Fruit fly (Drosophila melanogaster) S2 (cell line): ENCODE measurements around the gene CG33090.
A peak's percentile ranks its signal among the peaks of the same experiment; 100 is the strongest.

Source experiments
- CG8478 ChIP-seq: fragments of >200 bp; optimal IDR thresholded peaks from 2 replicates; lab custom pipeline; 2018
- CTCF ChIP-seq, 2 experiments: fragments of >200 bp; optimal IDR thresholded peaks; 2 replicates each; lab custom pipeline; 2018

CG33090 gene

dm6 chr2L:14333965-14334364, at the start of gene CG33090:
TSS of gene CG33090 (plus strand) at chr2L:14334158.
- TF ChIP-seq CTCF (optimal IDR thresholded peaks at IDR 0.05; lab: Kevin White, UChicago) (no peak), CG8478 (lab: Kevin White, UChicago) (no peak)

dm6 chr2L:14284636-14285035, 49.3 kb upstream of the CG33090 start:
- TF ChIP-seq CG8478 (lab: Kevin White, UChicago) (no peak), CTCF (optimal IDR thresholded peaks at IDR 0.05; lab: Kevin White, UChicago) (no peak)

- TF ChIP-seq CTCF (optimal IDR thresholded peaks at IDR 0.05; lab: Kevin White, UChicago) (peak; percentile 53 to 71), CG8478 (lab: Kevin White, UChicago) (no peak)
Observed at dm6 chr2L:14287907-14288306, 46.1 kb upstream of the CG33090 start.

dm6 chr2L:14292721-14293120, 41.2 kb upstream of the CG33090 start:
- TF ChIP-seq CG8478 (lab: Kevin White, UChicago): no peak
- no peak for TF ChIP-seq CTCF (optimal IDR thresholded peaks at IDR 0.05; lab: Kevin White, UChicago)

dm6 chr2L:14293917-14294316, 40.0 kb upstream of the CG33090 start:
- TF ChIP-seq CG8478 (lab: Kevin White, UChicago) (no peak), CTCF (optimal IDR thresholded peaks at IDR 0.05; lab: Kevin White, UChicago) (no peak)

- TF ChIP-seq CG8478 (lab: Kevin White, UChicago) (no peak), CTCF (optimal IDR thresholded peaks at IDR 0.05; lab: Kevin White, UChicago) (no peak)
Observed at dm6 chr2L:14300718-14301361, 33.1 kb upstream of the CG33090 start.

- TF ChIP-seq CG8478 (lab: Kevin White, UChicago) (no peak), CTCF (optimal IDR thresholded peaks at IDR 0.05; lab: Kevin White, UChicago) (no peak)
Observed at dm6 chr2L:14302478-14302877, 31.5 kb upstream of the CG33090 start.

- no peak for TF ChIP-seq CG8478 (lab: Kevin White, UChicago)
- TF ChIP-seq CTCF (optimal IDR thresholded peaks at IDR 0.05; lab: Kevin White, UChicago): no peak
Observed at dm6 chr2L:14307516-14307915, 26.4 kb upstream of the CG33090 start.

- TF ChIP-seq CG8478 (lab: Kevin White, UChicago) (no peak), CTCF (optimal IDR thresholded peaks at IDR 0.05; lab: Kevin White, UChicago) (no peak)
Observed at dm6 chr2L:14308232-14308631, 25.7 kb upstream of the CG33090 start.

dm6 chr2L:14308661-14309060, 25.3 kb upstream of the CG33090 start:
- TF ChIP-seq CTCF (optimal IDR thresholded peaks at IDR 0.05; lab: Kevin White, UChicago): no peak
- TF ChIP-seq CG8478 (lab: Kevin White, UChicago): no peak

- TF ChIP-seq CTCF (optimal IDR thresholded peaks at IDR 0.05; lab: Kevin White, UChicago) (no peak), CG8478 (lab: Kevin White, UChicago) (no peak)
Observed at dm6 chr2L:14316704-14317103, 17.3 kb upstream of the CG33090 start.

- TF ChIP-seq CTCF (optimal IDR thresholded peaks at IDR 0.05; lab: Kevin White, UChicago): no peak
- TF ChIP-seq CG8478 (lab: Kevin White, UChicago): no peak
Observed at dm6 chr2L:14317992-14318391, 16.0 kb upstream of the CG33090 start.

- TF ChIP-seq CTCF (optimal IDR thresholded peaks at IDR 0.05; lab: Kevin White, UChicago) (no peak), CG8478 (lab: Kevin White, UChicago) (no peak)
Observed at dm6 chr2L:14318600-14318999, 15.4 kb upstream of the CG33090 start.

dm6 chr2L:14319005-14319404, 15.0 kb upstream of the CG33090 start:
- TF ChIP-seq CTCF (optimal IDR thresholded peaks at IDR 0.05; lab: Kevin White, UChicago) (no peak), CG8478 (lab: Kevin White, UChicago) (no peak)

dm6 chr2L:14336311-14336836, 2.4 kb downstream of the CG33090 start:
- TF ChIP-seq CTCF (optimal IDR thresholded peaks at IDR 0.05; lab: Kevin White, UChicago) (no peak), CG8478 (lab: Kevin White, UChicago) (no peak)

dm6 chr2L:14337940-14338339, 4.0 kb downstream of the CG33090 start, which contains the start of gene CG15286:
TSS of gene CG15286 (plus strand) at chr2L:14338240.
- TF ChIP-seq CTCF (optimal IDR thresholded peaks at IDR 0.05; lab: Kevin White, UChicago): no peak
- TF ChIP-seq CG8478 (lab: Kevin White, UChicago): no peak
